Fruit fly (Drosophila melanogaster) whole organism, prepupa: ENCODE measurements around the gene Tmtc4.
A peak's percentile ranks its signal among the peaks of the same experiment; 100 is the strongest.

Experiments used
- Blimp-1 ChIP-seq: fragments of 200-800 bp; sonication (Bioruptor generic); optimal IDR thresholded peaks from 3 replicates; lab custom pipeline; 2017; ENCODE audit warnings: missing biosample characterization, missing genetic modification characterization, mild to moderate bottlenecking, moderate library complexity, missing genetic modification reagents
- CG11902 ChIP-seq: fragments of 200-800 bp; sonication (Bioruptor generic); optimal IDR thresholded peaks from 3 replicates; lab custom pipeline; 2016; ENCODE audit warnings: missing biosample characterization, missing genetic modification characterization
- CG15336 ChIP-seq: fragments of 200-800 bp; sonication (Bioruptor generic); IDR thresholded peaks from 2 replicates; pipeline ENCODE4 v1.3.6; 2022; ENCODE audit warnings: missing biosample characterization, missing genetic modification characterization
- CG1621 ChIP-seq: fragments of 200-800 bp; sonication (Bioruptor generic); optimal IDR thresholded peaks from 3 replicates; lab custom pipeline; 2018; ENCODE audit warnings: missing biosample characterization, mild to moderate bottlenecking, missing genetic modification characterization
- CG16779 ChIP-seq: fragments of 200-800 bp; sonication (Bioruptor generic); optimal IDR thresholded peaks from 3 replicates; lab custom pipeline; 2017; ENCODE audit warnings: missing biosample characterization, mild to moderate bottlenecking, missing genetic modification characterization
- CG3032 ChIP-seq: fragments of 200-800 bp; optimal IDR thresholded peaks from 2 replicates; lab custom pipeline; 2019; ENCODE audit warnings: missing biosample characterization, mild to moderate bottlenecking, missing genetic modification characterization, moderate library complexity
- CG31627 ChIP-seq: fragments of 200-800 bp; sonication (Bioruptor generic); optimal IDR thresholded peaks from 3 replicates; lab custom pipeline; 2016; ENCODE audit warnings: missing biosample characterization, missing genetic modification characterization
- CG34406 ChIP-seq: fragments of 200-800 bp; sonication (Bioruptor generic); optimal IDR thresholded peaks from 3 replicates; lab custom pipeline; 2016; ENCODE audit warnings: missing biosample characterization, missing genetic modification characterization
- CG3919 ChIP-seq: fragments of 200-800 bp; sonication (Bioruptor generic); optimal IDR thresholded peaks from 3 replicates; lab custom pipeline; 2016; ENCODE audit warnings: missing biosample characterization, missing genetic modification characterization
- CG4318 ChIP-seq: fragments of 200-800 bp; sonication (Bioruptor generic); optimal IDR thresholded peaks from 3 replicates; lab custom pipeline; 2017; ENCODE audit warnings: missing biosample characterization, mild to moderate bottlenecking, missing genetic modification characterization
- CG6792 ChIP-seq: fragments of 200-800 bp; sonication (Bioruptor generic); optimal IDR thresholded peaks from 3 replicates; lab custom pipeline; 2016; ENCODE audit warnings: missing biosample characterization, missing genetic modification characterization
- CG6808 ChIP-seq: fragments of 200-800 bp; sonication (Bioruptor generic); optimal IDR thresholded peaks from 3 replicates; lab custom pipeline; 2017; ENCODE audit warnings: missing biosample characterization, missing genetic modification characterization, mild to moderate bottlenecking, moderate library complexity, missing genetic modification reagents
- CG6854 ChIP-seq: fragments of 200-800 bp; sonication (Bioruptor generic); optimal IDR thresholded peaks from 2 replicates; lab custom pipeline; 2017; ENCODE audit warnings: missing biosample characterization, mild to moderate bottlenecking, missing genetic modification characterization
- CG7368 ChIP-seq: fragments of 200-800 bp; sonication (Bioruptor generic); optimal IDR thresholded peaks from 3 replicates; lab custom pipeline; 2016; ENCODE audit warnings: missing biosample characterization, missing genetic modification characterization
- CG8119 ChIP-seq: fragments of 200-800 bp; sonication (Bioruptor generic); IDR thresholded peaks from 3 replicates; pipeline ENCODE4 v1.3.6; 2022; ENCODE audit warnings: missing biosample characterization, missing genetic modification characterization
- CG8319 ChIP-seq: fragments of 200-800 bp; sonication (Bioruptor generic); optimal IDR thresholded peaks from 3 replicates; lab custom pipeline; 2016; ENCODE audit warnings: missing biosample characterization, missing genetic modification characterization
- CG9139 ChIP-seq: fragments of 200-800 bp; sonication (Bioruptor generic); optimal IDR thresholded peaks from 3 replicates; lab custom pipeline; 2017; ENCODE audit warnings: missing biosample characterization, mild to moderate bottlenecking, missing genetic modification characterization
- Eip75B ChIP-seq: fragments of 200-800 bp; sonication (Bioruptor generic); optimal IDR thresholded peaks from 3 replicates; lab custom pipeline; 2016; ENCODE audit warnings: missing biosample characterization, missing genetic modification characterization
- Eip93F ChIP-seq: fragments of 200-800 bp; sonication (Bioruptor generic); optimal IDR thresholded peaks from 2 replicates; lab custom pipeline; 2016; ENCODE audit warnings: missing biosample characterization, mild to moderate bottlenecking, missing genetic modification characterization
- Ets21C ChIP-seq: fragments of 200-800 bp; sonication (Bioruptor generic); optimal IDR thresholded peaks from 3 replicates; lab custom pipeline; 2016; ENCODE audit warnings: missing biosample characterization, missing genetic modification characterization
- Ets96B ChIP-seq: fragments of 200-800 bp; optimal IDR thresholded peaks from 2 replicates; lab custom pipeline; 2019; ENCODE audit warnings: missing biosample characterization, mild to moderate bottlenecking, missing genetic modification characterization, moderate library complexity
- Gug ChIP-seq: fragments of 200-800 bp; sonication (Bioruptor generic); IDR thresholded peaks from 2 replicates; pipeline ENCODE4 v1.3.6; 2022; ENCODE audit warnings: missing biosample characterization, missing genetic modification characterization
- Hr38 ChIP-seq: sonication (Bioruptor generic); optimal IDR thresholded peaks from 2 replicates; lab custom pipeline; 2016; ENCODE audit warnings: missing biosample characterization, missing genetic modification characterization
- Hr39 ChIP-seq: fragments of 200-800 bp; sonication (Bioruptor generic); optimal IDR thresholded peaks from 2 replicates; lab custom pipeline; 2016; ENCODE audit warnings: missing biosample characterization, missing genetic modification characterization
- Hr4 ChIP-seq: fragments of 200-800 bp; sonication (Bioruptor generic); optimal IDR thresholded peaks from 3 replicates; lab custom pipeline; 2016; ENCODE audit warnings: missing biosample characterization, missing genetic modification characterization
- OdsH ChIP-seq: fragments of 200-800 bp; sonication (Bioruptor generic); optimal IDR thresholded peaks from 3 replicates; lab custom pipeline; 2016; ENCODE audit warnings: missing biosample characterization, missing genetic modification characterization
- Smox ChIP-seq: fragments of 200-800 bp; sonication (Bioruptor generic); optimal IDR thresholded peaks from 3 replicates; lab custom pipeline; 2016; ENCODE audit warnings: missing biosample characterization, missing genetic modification characterization
- Sox14 ChIP-seq: fragments of 200-800 bp; sonication (Bioruptor generic); optimal IDR thresholded peaks from 3 replicates; lab custom pipeline; 2016; ENCODE audit warnings: missing biosample characterization, missing genetic modification characterization
- Sox15 ChIP-seq: fragments of 200-800 bp; sonication (Bioruptor generic); optimal IDR thresholded peaks from 3 replicates; lab custom pipeline; 2016; ENCODE audit warnings: missing biosample characterization, missing genetic modification characterization
- cyc ChIP-seq: fragments of 200-800 bp; sonication (Bioruptor generic); optimal IDR thresholded peaks from 3 replicates; lab custom pipeline; 2016; ENCODE audit warnings: missing biosample characterization, missing genetic modification characterization
- dsx ChIP-seq: fragments of 200-800 bp; optimal IDR thresholded peaks from 3 replicates; lab custom pipeline; 2019; ENCODE audit warnings: missing biosample characterization, mild to moderate bottlenecking, missing genetic modification characterization, moderate library complexity; ENCODE audit not compliant: poor library complexity, severe bottlenecking
- eg ChIP-seq: fragments of 200-800 bp; sonication (Bioruptor generic); IDR thresholded peaks from 3 replicates; pipeline ENCODE4 v1.3.6; 2022; ENCODE audit warnings: missing biosample characterization, missing genetic modification characterization
- esn ChIP-seq: fragments of 200-800 bp; sonication (Bioruptor generic); optimal IDR thresholded peaks from 2 replicates; lab custom pipeline; 2016; ENCODE audit warnings: missing biosample characterization, mild to moderate bottlenecking, missing genetic modification characterization, moderate library complexity
- fd85E ChIP-seq: fragments of 200-800 bp; sonication (Bioruptor generic); optimal IDR thresholded peaks from 3 replicates; lab custom pipeline; 2016; ENCODE audit warnings: missing biosample characterization, missing genetic modification characterization
- fkh ChIP-seq: fragments of 200-800 bp; sonication (Bioruptor generic); optimal IDR thresholded peaks from 3 replicates; lab custom pipeline; 2017; ENCODE audit warnings: missing biosample characterization, mild to moderate bottlenecking, missing genetic modification characterization, moderate library complexity
- lz ChIP-seq: fragments of 200-800 bp; sonication (Bioruptor generic); optimal IDR thresholded peaks from 3 replicates; lab custom pipeline; 2016; ENCODE audit warnings: missing biosample characterization, missing genetic modification characterization
- net ChIP-seq: fragments of 200-800 bp; sonication (Bioruptor generic); optimal IDR thresholded peaks from 3 replicates; lab custom pipeline; 2016; ENCODE audit warnings: missing biosample characterization, missing genetic modification characterization
- pdm3 ChIP-seq: fragments of 200-800 bp; sonication (Bioruptor generic); optimal IDR thresholded peaks from 3 replicates; lab custom pipeline; 2016; ENCODE audit warnings: missing biosample characterization, missing genetic modification characterization
- ss ChIP-seq, 2 experiments: fragments of 200-800 bp; sonication (Bioruptor generic); optimal IDR thresholded peaks; 2 replicates in 1 of 2; 3 replicates in 1 of 2; lab custom pipeline; 2017 to 2018; ENCODE audit warnings: mild to moderate bottlenecking in 2 of 2, missing biosample characterization in 2 of 2, missing genetic modification characterization in 2 of 2, moderate library complexity in 1 of 2
- svp ChIP-seq: fragments of 200-800 bp; sonication (Bioruptor generic); peaks from one replicate; lab custom pipeline; 2016; ENCODE audit warnings: missing biosample characterization, missing genetic modification characterization
- topi ChIP-seq: fragments of 200-800 bp; sonication (Bioruptor generic); optimal IDR thresholded peaks from 3 replicates; lab custom pipeline; 2016; ENCODE audit warnings: missing biosample characterization, missing genetic modification characterization
- vri ChIP-seq: fragments of 200-800 bp; sonication (Bioruptor generic); optimal IDR thresholded peaks from 3 replicates; lab custom pipeline; 2016; ENCODE audit warnings: missing biosample characterization, mild to moderate bottlenecking, missing genetic modification characterization

Tmtc4 gene

DNA sequence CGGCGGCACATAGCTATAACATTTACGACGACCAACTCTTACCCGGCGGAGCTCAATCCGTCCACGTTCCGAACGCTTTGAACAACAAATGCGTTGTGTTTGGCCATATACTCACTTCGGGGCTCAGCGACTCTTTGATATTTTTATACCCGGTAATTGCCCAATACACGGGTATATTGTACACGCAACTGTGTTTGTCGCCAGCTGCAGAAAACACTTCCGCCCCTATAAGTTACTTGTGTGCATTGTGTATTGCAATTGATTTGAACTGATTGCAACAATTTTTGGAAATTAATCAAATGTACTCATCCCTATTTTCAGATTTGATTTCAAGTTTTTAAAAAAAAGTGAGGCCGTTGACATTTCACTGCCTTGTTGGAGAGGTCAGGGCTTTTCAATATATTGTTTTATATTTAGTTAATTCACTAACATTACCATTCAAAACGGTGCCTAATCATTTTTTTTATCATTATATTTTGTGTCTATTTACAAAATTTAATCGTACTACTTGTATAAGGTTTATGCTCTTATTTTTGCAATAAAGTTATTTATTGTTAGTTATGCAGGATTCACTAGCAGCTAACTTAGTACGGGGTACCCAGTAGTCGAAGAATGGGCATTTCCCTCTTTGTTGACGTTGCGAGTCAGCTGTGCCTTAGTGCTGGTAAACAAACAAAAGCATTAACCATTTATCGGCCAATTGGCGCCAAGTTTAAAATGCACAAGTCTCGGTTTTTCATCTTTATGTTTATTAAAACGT lies 7.9 kb upstream of the Tmtc4 start, which contains the start of gene Nagk (continued):
- no peak for TF ChIP-seq CG6808 (GFP tag; lab: Kevin White, UChicago)

dm6 chr3R:15345198-15346017 lies 5.6 kb upstream of the Tmtc4 start:
- TF ChIP-seq CG3032 (tag; lab: Kevin White, UChicago) (no peak), net (GFP tag; lab: Kevin White, UChicago) (no peak), CG15336 (GFP tag; lab: Robert Waterston, UW) (no peak), Blimp-1 (GFP tag; lab: Kevin White, UChicago) (peak; percentile 92)

- TF ChIP-seq eg (GFP tag; lab: Robert Waterston, UW) (no peak), dsx (GFP tag; lab: Kevin White, UChicago) (peak; percentile 91), esn (GFP tag; lab: Kevin White, UChicago) (peak; percentile 9)
Measured at dm6 chr3R:15346018-15346383, 5.0 kb upstream of the Tmtc4 start, which contains the start of the genes Surf4 and CG31301. Gene Surf4, minus strand, starts transcription at chr3R:15346176. Gene CG31301, plus strand, starts transcription at chr3R:15346205.

- TF ChIP-seq CG7368 (GFP tag; lab: Kevin White, UChicago) (no peak), Smox (no peak), CG31627 (GFP tag; lab: Kevin White, UChicago) (peak; percentile 42), Eip93F (GFP tag; lab: Kevin White, UChicago) (no peak), Ets21C (GFP tag; lab: Kevin White, UChicago) (no peak), net (GFP tag; lab: Kevin White, UChicago) (no peak), ss (GFP tag; optimal IDR thresholded peaks at IDR 0.05; lab: Kevin White, UChicago) (no peak), CG34406 (GFP tag; lab: Kevin White, UChicago) (peak; percentile 44), Hr38 (no peak), CG6854 (GFP tag; lab: Kevin White, UChicago) (no peak), pdm3 (GFP tag; lab: Kevin White, UChicago) (no peak), CG8119 (GFP tag; lab: Robert Waterston, UW) (no peak), Ets96B (tag; lab: Kevin White, UChicago) (peak; percentile 44), OdsH (GFP tag; lab: Kevin White, UChicago) (no peak), esn (GFP tag; lab: Kevin White, UChicago) (peak; percentile 69), CG1621 (tag; lab: Kevin White, UChicago) (no peak), Sox15 (GFP tag; lab: Kevin White, UChicago) (peak; percentile 13), dsx (GFP tag; lab: Kevin White, UChicago) (no peak), fkh (GFP tag; lab: Kevin White, UChicago) (no peak), fd85E (GFP tag; lab: Kevin White, UChicago) (no peak), CG6808 (GFP tag; lab: Kevin White, UChicago) (no peak), lz (peak; percentile 48), CG4318 (GFP tag; lab: Kevin White, UChicago) (no peak), Eip75B (no peak), Blimp-1 (GFP tag; lab: Kevin White, UChicago) (no peak), CG3919 (GFP tag; lab: Kevin White, UChicago) (no peak), Hr4 (no peak), CG6792 (GFP tag; lab: Kevin White, UChicago) (peak; percentile 44), Sox14 (GFP tag; lab: Kevin White, UChicago) (peak; percentile 52), vri (no peak), Gug (no peak), CG11902 (GFP tag; lab: Kevin White, UChicago) (no peak), topi (GFP tag; lab: Kevin White, UChicago) (peak; percentile 44), CG16779 (tag; lab: Kevin White, UChicago) (no peak), svp (GFP tag; lab: Kevin White, UChicago) (no peak), CG9139 (GFP tag; lab: Kevin White, UChicago) (no peak), Hr39 (GFP tag; lab: Kevin White, UChicago) (no peak), CG8319 (GFP tag; lab: Kevin White, UChicago) (no peak), cyc (peak; percentile 34)
Measured at dm6 chr3R:15347822-15348221, 3.2 kb upstream of the Tmtc4 start, which contains the start of the genes CG42726 and CG42727. Gene CG42726, plus strand, starts transcription at chr3R:15348048. Gene CG42727, plus strand, starts transcription at chr3R:15348048.
